Fruit fly (Drosophila melanogaster) whole organism, embryonic: ENCODE data around the gene Porin2.

Experiments used
- ATbp ChIP-seq: fragments of 200-800 bp; sonication (Bioruptor generic); optimal IDR thresholded peaks from 2 replicates; lab custom pipeline; 2017; ENCODE audit warnings: missing biosample characterization, mild to moderate bottlenecking, missing genetic modification characterization, missing genetic modification reagents
- Bdp1 ChIP-seq: fragments of 200-800 bp; sonication (Bioruptor generic); optimal IDR thresholded peaks from 3 replicates; lab custom pipeline; 2016; ENCODE audit warnings: missing biosample characterization, missing genetic modification characterization
- CG10267 ChIP-seq: fragments of 200-800 bp; sonication (Bioruptor generic); optimal IDR thresholded peaks from 2 replicates; lab custom pipeline; 2018; ENCODE audit warnings: missing biosample characterization, mild to moderate bottlenecking, missing genetic modification characterization, moderate library complexity
- CG10321 ChIP-seq: fragments of 200-800 bp; sonication (Bioruptor generic); IDR thresholded peaks from 2 replicates; pipeline ENCODE4 v1.3.6; 2022; ENCODE audit warnings: missing biosample characterization, missing genetic modification characterization
- CG10979 ChIP-seq: fragments of 200-800 bp; sonication (Bioruptor generic); optimal IDR thresholded peaks from 2 replicates; lab custom pipeline; 2018; ENCODE audit warnings: missing biosample characterization, mild to moderate bottlenecking, missing genetic modification characterization, moderate library complexity
- CG11696 ChIP-seq: fragments of 200-800 bp; sonication (Bioruptor generic); IDR thresholded peaks from 2 replicates; pipeline ENCODE4 v1.3.6; 2022; ENCODE audit warnings: missing biosample characterization, missing genetic modification characterization
- CG12104 ChIP-seq: fragments of 200-800 bp; sonication (Bioruptor generic); optimal IDR thresholded peaks from 3 replicates; lab custom pipeline; 2016; ENCODE audit warnings: missing biosample characterization, missing genetic modification characterization
- CG12299 ChIP-seq: fragments of 200-800 bp; sonication (Bioruptor generic); optimal IDR thresholded peaks from 2 replicates; lab custom pipeline; 2018; ENCODE audit warnings: missing biosample characterization, mild to moderate bottlenecking, missing genetic modification characterization
- CG15269 ChIP-seq: fragments of 200-800 bp; sonication (Bioruptor generic); optimal IDR thresholded peaks from 2 replicates; lab custom pipeline; 2018; ENCODE audit warnings: missing biosample characterization, mild to moderate bottlenecking, missing genetic modification characterization, moderate library complexity
- CG2120 ChIP-seq: fragments of 200-800 bp; sonication (Bioruptor generic); optimal IDR thresholded peaks from 3 replicates; lab custom pipeline; 2016; ENCODE audit warnings: missing biosample characterization, missing genetic modification characterization
- CG30431 ChIP-seq: fragments of 200-800 bp; sonication (Bioruptor generic); optimal IDR thresholded peaks from 2 replicates; lab custom pipeline; 2017; ENCODE audit warnings: missing biosample characterization, missing genetic modification characterization
- CG31441 ChIP-seq: fragments of 200-800 bp; sonication (Bioruptor generic); IDR thresholded peaks from 2 replicates; pipeline ENCODE4 v1.3.6; 2022; ENCODE audit warnings: missing biosample characterization, missing genetic modification characterization
- CG34422 ChIP-seq: fragments of 200-800 bp; sonication (Bioruptor generic); IDR thresholded peaks from 3 replicates; pipeline ENCODE4 v1.3.6; 2022; ENCODE audit warnings: missing biosample characterization, missing genetic modification characterization
- CG5180 ChIP-seq: fragments of 200-800 bp; sonication (Bioruptor generic); optimal IDR thresholded peaks from 3 replicates; lab custom pipeline; 2017; ENCODE audit warnings: missing biosample characterization, missing genetic modification characterization, mild to moderate bottlenecking, moderate library complexity, missing genetic modification reagents
- CG6683 ChIP-seq: fragments of 200-800 bp; sonication (Bioruptor generic); optimal IDR thresholded peaks from 2 replicates; lab custom pipeline; 2017; ENCODE audit warnings: missing biosample characterization, mild to moderate bottlenecking, missing genetic modification characterization, missing genetic modification reagents
- CG7786 ChIP-seq: fragments of 200-800 bp; sonication (Bioruptor generic); optimal IDR thresholded peaks from 2 replicates; lab custom pipeline; 2016; ENCODE audit warnings: missing biosample characterization, missing genetic modification characterization
- CG8478 ChIP-seq: fragments of >200 bp; optimal IDR thresholded peaks from 2 replicates; lab custom pipeline; 2018
- CG8765 ChIP-seq: fragments of 200-800 bp; sonication (Bioruptor generic); IDR thresholded peaks from 2 replicates; pipeline ENCODE4 v1.3.6; 2022; ENCODE audit warnings: missing biosample characterization, missing genetic modification characterization
- Camta ChIP-seq: fragments of 200-800 bp; sonication (Bioruptor generic); optimal IDR thresholded peaks from 2 replicates; lab custom pipeline; 2016; ENCODE audit warnings: missing biosample characterization, missing genetic modification characterization
- Chrac-16 ChIP-seq: fragments of 200-800 bp; sonication (Bioruptor generic); optimal IDR thresholded peaks from 3 replicates; lab custom pipeline; 2016; ENCODE audit warnings: missing biosample characterization, missing genetic modification characterization
- CrebB ChIP-seq: fragments of 200-800 bp; sonication (Bioruptor generic); optimal IDR thresholded peaks from 3 replicates; lab custom pipeline; 2018; ENCODE audit warnings: missing biosample characterization, mild to moderate bottlenecking, missing genetic modification characterization
- Dek ChIP-seq: fragments of 200-800 bp; sonication (Bioruptor generic); optimal IDR thresholded peaks from 3 replicates; lab custom pipeline; 2019; ENCODE audit warnings: missing biosample characterization, mild to moderate bottlenecking, missing genetic modification characterization, moderate library complexity
- Doc3 ChIP-seq: fragments of 200-800 bp; sonication (Bioruptor generic); IDR thresholded peaks from 3 replicates; pipeline ENCODE4 v1.3.6; 2022; ENCODE audit warnings: missing biosample characterization, missing genetic modification characterization; ENCODE audit not compliant: partially characterized antibody
- Gsc ChIP-seq: fragments of 200-800 bp; sonication (Bioruptor generic); IDR thresholded peaks from 2 replicates; pipeline ENCODE4 v1.3.6; 2022; ENCODE audit warnings: missing biosample characterization, missing genetic modification characterization
- HLH3B ChIP-seq: fragments of 200-800 bp; sonication (Bioruptor generic); IDR thresholded peaks from 2 replicates; pipeline ENCODE4 v1.3.6; 2022; ENCODE audit warnings: missing biosample characterization, missing genetic modification characterization
- Hr51 ChIP-seq, 2 experiments: fragments of 200-800 bp; sonication (Bioruptor generic); optimal IDR thresholded peaks; 2 replicates in 1 of 2; 3 replicates in 1 of 2; lab custom pipeline; 2016 to 2018; ENCODE audit warnings: missing biosample characterization in 2 of 2, missing genetic modification characterization in 2 of 2, mild to moderate bottlenecking in 1 of 2, moderate library complexity in 1 of 2
- Jarid2 ChIP-seq: fragments of 200-800 bp; sonication (Bioruptor generic); optimal IDR thresholded peaks from 3 replicates; lab custom pipeline; 2017; ENCODE audit warnings: mild to moderate bottlenecking, missing biosample characterization, missing genetic modification reagents, missing genetic modification characterization
- Meics ChIP-seq: fragments of 200-800 bp; sonication (Bioruptor generic); optimal IDR thresholded peaks from 2 replicates; lab custom pipeline; 2017; ENCODE audit warnings: missing biosample characterization, mild to moderate bottlenecking, missing genetic modification characterization
- Oaz ChIP-seq: fragments of 200-800 bp; sonication (Bioruptor generic); IDR thresholded peaks from 2 replicates; pipeline ENCODE4 v1.3.6; 2022; ENCODE audit warnings: missing biosample characterization, missing genetic modification characterization
- Ptx1 ChIP-seq: fragments of 200-800 bp; sonication (Bioruptor generic); IDR thresholded peaks from 2 replicates; pipeline ENCODE4 v1.3.6; 2022; ENCODE audit warnings: missing biosample characterization, missing genetic modification characterization
- Sox102F ChIP-seq: fragments of 200-800 bp; sonication (Bioruptor generic); optimal IDR thresholded peaks from 2 replicates; lab custom pipeline; 2018; ENCODE audit warnings: missing biosample characterization, mild to moderate bottlenecking, missing genetic modification characterization, moderate library complexity
- Sry-δ ChIP-seq: fragments of 200-800 bp; sonication (Bioruptor generic); optimal IDR thresholded peaks from 2 replicates; lab custom pipeline; 2016; ENCODE audit warnings: missing biosample characterization, missing genetic modification characterization
- Tbp ChIP-seq: fragments of >200 bp; optimal IDR thresholded peaks from 2 replicates; lab custom pipeline; 2018; ENCODE audit warnings: missing biosample characterization, missing genetic modification characterization
- cg ChIP-seq: fragments of 200-800 bp; sonication (Bioruptor generic); optimal IDR thresholded peaks from 3 replicates; lab custom pipeline; 2019; ENCODE audit warnings: missing biosample characterization, mild to moderate bottlenecking, missing genetic modification characterization, moderate library complexity
- chm ChIP-seq: fragments of 200-800 bp; sonication (Bioruptor generic); IDR thresholded peaks from 2 replicates; pipeline ENCODE4 v1.3.6; 2022; ENCODE audit warnings: missing biosample characterization, missing genetic modification characterization
- ci ChIP-seq: fragments of 200-800 bp; sonication (Bioruptor generic); IDR thresholded peaks from 3 replicates; pipeline ENCODE4 v1.3.6; 2022; ENCODE audit warnings: missing biosample characterization, missing genetic modification characterization
- crp ChIP-seq, 2 experiments: fragments of 200-800 bp; sonication (Bioruptor generic); optimal IDR thresholded peaks; 2 replicates in 1 of 2; 3 replicates in 1 of 2; lab custom pipeline; 2017; ENCODE audit warnings: missing biosample characterization in 2 of 2, missing genetic modification characterization in 2 of 2, mild to moderate bottlenecking in 1 of 2, moderate library complexity in 1 of 2
- en ChIP-seq: fragments of 200-800 bp; sonication (Bioruptor generic); optimal IDR thresholded peaks from 2 replicates; lab custom pipeline; 2016; ENCODE audit warnings: missing biosample characterization, missing genetic modification characterization
- kay ChIP-seq: fragments of 200-800 bp; sonication (Bioruptor generic); optimal IDR thresholded peaks from 2 replicates; lab custom pipeline; 2016; ENCODE audit warnings: missing biosample characterization, missing genetic modification characterization
- lab ChIP-seq: fragments of 200-800 bp; sonication (Bioruptor generic); optimal IDR thresholded peaks from 3 replicates; lab custom pipeline; 2017; ENCODE audit warnings: missing biosample characterization, missing genetic modification characterization, mild to moderate bottlenecking, moderate library complexity, missing genetic modification reagents
- lmd ChIP-seq: fragments of 200-800 bp; sonication (Bioruptor generic); IDR thresholded peaks from 2 replicates; pipeline ENCODE4 v1.3.6; 2022; ENCODE audit warnings: missing biosample characterization, missing genetic modification characterization
- mirr ChIP-seq: fragments of 200-800 bp; sonication (Bioruptor generic); optimal IDR thresholded peaks from 3 replicates; lab custom pipeline; 2018; ENCODE audit warnings: missing biosample characterization, mild to moderate bottlenecking, missing genetic modification characterization
- nmo ChIP-seq: fragments of 200-800 bp; sonication (Bioruptor generic); optimal IDR thresholded peaks from 2 replicates; lab custom pipeline; 2018; ENCODE audit warnings: missing biosample characterization, mild to moderate bottlenecking, missing genetic modification characterization, moderate library complexity
- prd ChIP-seq, 3 experiments: fragments of >200 bp in 2 of 3; fragments of 200-800 bp in 1 of 3; sonication (Bioruptor generic) in 1 of 3; optimal IDR thresholded peaks in 2 of 3; IDR thresholded peaks in 1 of 3; 2 replicates in 2 of 3; 3 replicates in 1 of 3; pipeline versions ENCODE4 v1.3.6 to Lab custom; 2017 to 2022; ENCODE audit warnings: missing biosample characterization in 1 of 3, missing genetic modification characterization in 1 of 3
- twi ChIP-seq: fragments of 200-800 bp; optimal IDR thresholded peaks from 2 replicates; lab custom pipeline; 2019; ENCODE audit warnings: missing biosample characterization, mild to moderate bottlenecking, missing genetic modification characterization, moderate library complexity
- vnd ChIP-seq: fragments of 200-800 bp; sonication (Bioruptor generic); IDR thresholded peaks from 3 replicates; pipeline ENCODE4 v1.3.6; 2022; ENCODE audit warnings: missing biosample characterization, missing genetic modification characterization; ENCODE audit not compliant: partially characterized antibody
- vvl ChIP-seq: fragments of 200-800 bp; sonication (Bioruptor generic); IDR thresholded peaks from 2 replicates; pipeline ENCODE4 v1.3.6; 2022; ENCODE audit warnings: missing biosample characterization, missing genetic modification characterization
- zen ChIP-seq: fragments of 200-800 bp; sonication (Bioruptor generic); optimal IDR thresholded peaks from 3 replicates; lab custom pipeline; 2018; ENCODE audit warnings: missing biosample characterization, mild to moderate bottlenecking, missing genetic modification characterization, moderate library complexity

Porin2 gene

dm6 chr2L:10858064-10859047, 11.5 kb upstream of the Porin2 start, which contains the start of the genes aurB and Stam (continued):
- TF ChIP-seq Chrac-16 (GFP tag; lab: Kevin White, UChicago): peak; percentile 21
- no peak for TF ChIP-seq Sry-δ (GFP tag; lab: Kevin White, UChicago)
- TF ChIP-seq CG11696 (GFP tag; lab: Robert Waterston, UW): no peak
- no peak for TF ChIP-seq en
- peak; percentile 50 for TF ChIP-seq CG10979
- peak; percentile 51; the same call in 1 of the 3 replicates for TF ChIP-seq CG34422
- TF ChIP-seq Sox102F: peak; percentile 71
- TF ChIP-seq CG6683: no peak
- TF ChIP-seq CG30431 (GFP tag; lab: Kevin White, UChicago): peak; percentile 1
- no peak for TF ChIP-seq crp (GFP tag; optimal IDR thresholded peaks at IDR 0.05; lab: Kevin White, UChicago)
- TF ChIP-seq Hr51 (GFP tag; optimal IDR thresholded peaks at IDR 0.05; lab: Kevin White, UChicago): peak in 1 of 2 experiments; percentile 70
- no peak for TF ChIP-seq CG10321 (GFP tag; lab: Robert Waterston, UW)
- TF ChIP-seq CG7786 (GFP tag; lab: Kevin White, UChicago): no peak
- TF ChIP-seq ci (GFP tag; lab: Robert Waterston, UW): no peak
- TF ChIP-seq lmd (GFP tag; lab: Robert Waterston, UW): peak; percentile 26
- TF ChIP-seq Meics (GFP tag; lab: Kevin White, UChicago): peak; percentile 39
- no peak for TF ChIP-seq mirr (GFP tag; lab: Kevin White, UChicago)
- no peak for TF ChIP-seq Bdp1 (GFP tag; lab: Kevin White, UChicago)
- TF ChIP-seq ATbp (GFP tag; lab: Kevin White, UChicago): no peak
- TF ChIP-seq zen (tag; lab: Kevin White, UChicago): peak; percentile 53
- TF ChIP-seq Doc3 (GFP tag; lab: Robert Waterston, UW): no peak
- TF ChIP-seq Tbp: no peak
- TF ChIP-seq Oaz (GFP tag; lab: Robert Waterston, UW): no peak
- TF ChIP-seq CG12104: no peak
- peak; percentile 62 for TF ChIP-seq lab (GFP tag; lab: Kevin White, UChicago)
- TF ChIP-seq CG5180 (GFP tag; lab: Kevin White, UChicago): no peak
- no peak for TF ChIP-seq Gsc (GFP tag; lab: Robert Waterston, UW)
- peak; percentile 31 for TF ChIP-seq CG2120 (GFP tag; lab: Kevin White, UChicago)
- TF ChIP-seq vnd (GFP tag; lab: Robert Waterston, UW): no peak
- peak; percentile 37 for TF ChIP-seq CG12299 (tag; lab: Kevin White, UChicago)
- peak; percentile 48 for TF ChIP-seq twi (tag; lab: Kevin White, UChicago)
- 0 out of 2 replicates have a peak, but pooled peaks have one; percentile 12 for TF ChIP-seq chm (GFP tag; lab: Robert Waterston, UW)
- peak; percentile 70 for TF ChIP-seq nmo (GFP tag; lab: Kevin White, UChicago)
- no peak for TF ChIP-seq CrebB
- TF ChIP-seq CG8478 (lab: Kevin White, UChicago): no peak
- no peak for TF ChIP-seq prd (optimal IDR thresholded peaks at IDR 0.05; lab: Kevin White, UChicago)
- peak; percentile 61 for TF ChIP-seq prd (GFP tag; IDR thresholded peaks at IDR 0.05; lab: Robert Waterston, UW)
- TF ChIP-seq Camta: no peak
- TF ChIP-seq CG10267 (tag; lab: Kevin White, UChicago): peak; percentile 59
- peak; percentile 48; the same call in 1 of the 2 replicates for TF ChIP-seq Ptx1 (GFP tag; lab: Robert Waterston, UW)
- TF ChIP-seq CG8765: no peak
- TF ChIP-seq kay: peak; percentile 73
- no peak for TF ChIP-seq cg
- no peak for TF ChIP-seq Jarid2 (GFP tag; lab: Kevin White, UChicago)
- no peak for TF ChIP-seq HLH3B (GFP tag; lab: Robert Waterston, UW)
- peak; percentile 89 for TF ChIP-seq CG31441 (GFP tag; lab: Robert Waterston, UW)
- TF ChIP-seq Dek (tag; lab: Kevin White, UChicago): peak; percentile 57
- TF ChIP-seq CG15269 (tag; lab: Kevin White, UChicago): peak; percentile 71
- TF ChIP-seq vvl (GFP tag; lab: Robert Waterston, UW): peak; percentile 71
